Fruit fly (Drosophila melanogaster) whole organism: ENCODE measurements around the gene vex.

Experiments
- CG8478 ChIP-seq: fragments of >200 bp; optimal IDR thresholded peaks from 2 replicates; lab custom pipeline; 2018; ENCODE audit warnings: inconsistent platforms
- EcR ChIP-seq, 2 experiments: fragments of >200 bp; optimal IDR thresholded peaks; 2 replicates each; lab custom pipeline; 2017; ENCODE audit warnings: missing biosample characterization in 2 of 2, missing genetic modification characterization in 2 of 2, missing genetic modification reagents in 2 of 2
- pan ChIP-seq: fragments of >200 bp; optimal IDR thresholded peaks from 2 replicates; lab custom pipeline; 2017
- psq ChIP-seq: fragments of >200 bp; optimal IDR thresholded peaks from 2 replicates; lab custom pipeline; 2017
- usp ChIP-seq: fragments of >200 bp; optimal IDR thresholded peaks from 2 replicates; lab custom pipeline; 2017; ENCODE audit warnings: missing biosample characterization, missing genetic modification characterization, mixed read lengths

DNA sequence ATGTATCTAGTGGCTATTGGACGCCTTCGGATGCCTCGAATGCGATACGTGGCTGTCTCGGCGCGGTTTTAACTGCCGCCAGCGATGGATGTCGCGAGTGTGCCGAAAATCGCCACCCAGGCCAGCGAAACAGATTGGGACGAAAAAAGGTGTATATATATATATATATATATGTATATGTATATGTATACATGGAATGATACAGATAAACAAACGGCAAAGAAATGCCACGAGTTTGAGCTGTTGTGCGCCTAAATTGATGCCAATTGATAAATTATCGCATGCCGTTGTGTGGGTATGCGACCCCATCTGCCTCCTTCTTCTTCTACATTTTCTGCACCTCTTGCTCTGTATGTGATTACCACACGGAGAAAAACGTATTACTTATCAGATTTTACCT is 19.8 kb upstream of the vex start, which contains the start of gene CG1545:
- TF ChIP-seq CG8478 (lab: Kevin White, UChicago) (no peak), EcR (GFP tag; optimal IDR thresholded peaks at IDR 0.05; lab: Kevin White, UChicago) (no peak), psq (lab: Kevin White, UChicago) (no peak), pan (lab: Kevin White, UChicago) (no peak), usp (GFP tag; lab: Kevin White, UChicago) (no peak)
